Fruit fly (Drosophila melanogaster): ENCODE measurements around the gene Pde11.

Pde11 gene

dm6 chr2L:18516367-18516766 lies 73.8 kb downstream of the Pde11 start:
- no peak for TF ChIP-seq noc (tag; optimal IDR thresholded peaks at IDR 0.05)

DNA sequence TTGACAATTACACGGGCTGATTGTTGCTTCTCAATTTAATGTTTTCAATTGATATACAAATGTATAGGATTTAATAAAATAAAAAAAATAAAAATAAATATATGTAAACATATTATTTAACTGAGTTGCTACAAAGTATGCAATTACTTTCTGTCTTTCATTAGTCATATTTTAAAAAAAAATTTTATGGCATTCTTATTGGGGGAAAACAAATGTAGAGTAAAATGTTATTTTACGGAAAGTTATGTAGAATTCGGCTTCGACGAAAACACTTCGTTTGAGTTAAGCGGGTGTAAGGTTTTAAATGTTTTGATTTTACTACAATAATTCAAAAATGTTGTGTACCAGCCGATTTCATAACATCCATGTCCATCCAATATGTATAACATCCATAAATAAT lies 76.7 kb downstream of the Pde11 start:
- TF ChIP-seq noc (tag; optimal IDR thresholded peaks at IDR 0.05): no peak

- no peak for TF ChIP-seq noc (tag; optimal IDR thresholded peaks at IDR 0.05)
Observed at dm6 chr2L:18509181-18509580, 81.0 kb downstream of the Pde11 start, which contains the start of gene Ugt301D1. TSS of gene Ugt301D1 (plus strand) at chr2L:18509560.

DNA sequence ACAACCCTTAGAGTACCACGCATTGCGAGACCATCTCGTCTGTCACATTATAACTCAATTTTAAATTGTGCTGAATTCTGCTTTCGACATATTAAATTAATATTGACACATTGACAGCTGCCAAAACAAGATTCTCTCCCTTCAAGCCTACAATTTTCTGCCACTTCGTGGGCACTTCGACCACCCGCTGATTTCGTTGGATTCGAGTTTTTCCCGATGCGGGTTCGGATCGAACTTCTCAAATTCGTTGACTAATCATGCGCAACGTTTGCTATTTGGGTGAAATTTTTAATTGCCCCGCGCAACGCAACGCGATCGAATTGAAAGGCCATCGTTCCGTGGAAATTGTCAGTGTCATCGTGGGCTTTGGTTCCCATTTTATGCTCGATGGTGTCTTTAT lies 83.2 kb downstream of the Pde11 start:
- TF ChIP-seq noc (tag; optimal IDR thresholded peaks at IDR 0.05): no peak

dm6 chr2L:18505475-18505874 lies 84.7 kb downstream of the Pde11 start:
- TF ChIP-seq noc (tag; optimal IDR thresholded peaks at IDR 0.05): no peak

dm6 chr2L:18504881-18505280 lies 85.3 kb downstream of the Pde11 start:
- no peak for TF ChIP-seq noc (tag; optimal IDR thresholded peaks at IDR 0.05)

dm6 chr2L:18503760-18504159 lies 86.4 kb downstream of the Pde11 start, which contains the start of gene kon:
TSS of gene kon (minus strand) at chr2L:18503978.
- no peak for TF ChIP-seq noc (tag; optimal IDR thresholded peaks at IDR 0.05)

- TF ChIP-seq noc (tag; optimal IDR thresholded peaks at IDR 0.05): no peak
Observed at dm6 chr2L:18499900-18500299, 90.2 kb downstream of the Pde11 start.

- no peak for TF ChIP-seq noc (tag; optimal IDR thresholded peaks at IDR 0.05)
Observed at dm6 chr2L:18496834-18497233, 93.3 kb downstream of the Pde11 start.

DNA sequence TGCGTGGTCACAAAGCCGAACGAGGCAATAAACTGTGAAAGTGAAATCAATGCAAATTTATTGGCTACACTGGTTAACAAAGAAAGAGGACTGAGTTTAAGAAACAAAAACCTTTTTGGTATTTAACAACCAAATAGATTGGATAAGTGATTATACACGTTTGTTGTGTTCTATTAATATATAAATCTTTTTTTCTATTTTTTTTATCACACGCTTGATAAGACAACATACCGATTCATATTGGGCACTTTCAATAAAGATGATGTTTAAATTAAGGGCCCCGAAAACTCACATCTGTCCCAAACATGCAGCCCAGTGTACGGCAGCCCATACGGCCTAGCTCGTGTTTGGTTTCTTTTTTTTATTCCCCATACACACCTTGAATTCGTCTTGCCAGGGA lies 97.0 kb downstream of the Pde11 start:
- TF ChIP-seq noc (tag; optimal IDR thresholded peaks at IDR 0.05): no peak

DNA sequence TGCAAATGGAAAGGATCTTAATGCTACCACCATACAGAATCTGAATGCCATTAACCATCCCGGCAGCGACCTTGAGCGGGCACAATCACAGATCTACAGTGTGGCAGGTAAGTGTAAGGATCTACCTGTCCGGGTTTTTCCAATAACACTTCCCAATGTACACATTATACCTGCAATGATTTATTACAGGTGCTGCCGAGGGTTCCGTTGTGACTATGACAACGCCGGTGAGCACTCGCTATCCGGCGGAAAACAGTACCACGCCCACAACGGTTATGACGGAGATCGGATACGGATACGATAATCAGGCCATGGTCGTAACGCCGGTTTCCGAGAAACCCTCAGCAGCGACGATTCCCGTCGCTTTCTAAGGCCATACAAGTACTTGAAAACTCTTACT lies 103.3 kb downstream of the Pde11 start:
- no peak for TF ChIP-seq noc (tag; optimal IDR thresholded peaks at IDR 0.05)

dm6 chr2L:18485211-18485610 lies 104.9 kb downstream of the Pde11 start, which contains the start of gene grnd:
TSS of gene grnd (plus strand) at chr2L:18485417.
- no peak for TF ChIP-seq noc (tag; optimal IDR thresholded peaks at IDR 0.05)

dm6 chr2L:18484382-18485050 lies 105.6 kb downstream of the Pde11 start, which contains the start of gene CG10283:
TSS of gene CG10283 (minus strand) at chr2L:18484513.
- no peak for TF ChIP-seq noc (tag; optimal IDR thresholded peaks at IDR 0.05)

dm6 chr2L:18484040-18484381 lies 106.1 kb downstream of the Pde11 start:
- no peak for TF ChIP-seq noc (tag; optimal IDR thresholded peaks at IDR 0.05)

dm6 chr2L:18482989-18483388 lies 107.2 kb downstream of the Pde11 start:
- no peak for TF ChIP-seq noc (tag; optimal IDR thresholded peaks at IDR 0.05)

dm6 chr2L:18482170-18482569 lies 108.0 kb downstream of the Pde11 start:
- no peak for TF ChIP-seq noc (tag; optimal IDR thresholded peaks at IDR 0.05)
